Worm (Caenorhabditis elegans): ENCODE data around the gene tmd-2.

- TF ChIP-seq dao-5 (tag; optimal IDR thresholded peaks at IDR 0.05) (no peak), him-1 (tag; optimal IDR thresholded peaks at IDR 0.05) (no peak)
These were observed 33.4 kb upstream of the tmd-2 start, which contains the start of gene W02D7.6 for ce11 chrV:8300935-8301535.
